Fruit fly (Drosophila melanogaster): Measurements from ENCODE around the gene Acbp5.

DNA sequence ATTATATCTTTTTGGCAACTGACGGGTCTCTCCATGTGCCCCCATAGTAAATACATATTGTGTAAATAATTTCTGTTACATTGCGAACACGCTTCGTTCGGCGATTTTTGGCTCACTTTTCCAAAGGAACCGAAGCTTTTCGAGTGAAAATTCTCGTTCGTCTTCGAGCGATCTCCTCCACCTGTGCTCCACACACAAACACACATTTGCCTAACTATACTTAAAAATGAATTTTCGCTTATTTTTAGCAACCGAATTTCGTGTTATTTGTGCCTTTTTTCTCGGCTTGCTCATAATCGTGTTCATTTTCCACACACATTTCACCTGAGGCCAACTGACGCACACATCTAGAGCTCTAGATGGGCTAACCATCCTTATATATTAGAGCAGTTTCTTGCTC is 41.8 kb downstream of the Acbp5 start:
- TF ChIP-seq CG11762 (GFP tag; optimal IDR thresholded peaks at IDR 0.05; ENCODE audit: insufficient read depth), result no peak
- TF ChIP-seq Sox15 (GFP tag; optimal IDR thresholded peaks at IDR 0.05), result no peak
- no peak for TF ChIP-seq Eip93F (GFP tag; optimal IDR thresholded peaks at IDR 0.05)
- no peak for TF ChIP-seq Smox (GFP tag; optimal IDR thresholded peaks at IDR 0.05)
- TF ChIP-seq Hr39 (GFP tag; optimal IDR thresholded peaks at IDR 0.05), result no peak
- no peak for TF ChIP-seq CG11294 (GFP tag; IDR thresholded peaks at IDR 0.05)
- TF ChIP-seq Eip78C (GFP tag), result no peak
- TF ChIP-seq Met (GFP tag; optimal IDR thresholded peaks at IDR 0.05), result no peak
- TF ChIP-seq topi (GFP tag; optimal IDR thresholded peaks at IDR 0.05), result no peak
- no peak for TF ChIP-seq pdm3 (GFP tag; optimal IDR thresholded peaks at IDR 0.05)
- TF ChIP-seq CG3032 (tag; optimal IDR thresholded peaks at IDR 0.05), result no peak

Measured in whole organism, prepupa.